ENCODE assay signal across 2 worm cellular contexts in genomic region chrIV:8630243-8630642, ce11.
TF ChIP-seq lines count a peak whose summit lies in the region.

No protein-coding gene starts in this region.

TF ChIP-seq in whole organism, L1 larva, 84 proteins besides CTCF, POLR2A, EP300 and RAD21:
- TF ChIP-seq fkh-8 (tag; optimal IDR thresholded peaks at IDR 0.05; lab: Kevin White, UChicago) (peak; percentile 16), ceh-8 (GFP tag; optimal IDR thresholded peaks at IDR 0.05; lab: Kevin White, UChicago) (peak; percentile 70), C04F5.9 (tag; optimal IDR thresholded peaks at IDR 0.05; lab: Kevin White, UChicago) (no peak), nhr-11 (tag; optimal IDR thresholded peaks at IDR 0.05; lab: Kevin White, UChicago) (peak; percentile 13), fos-1 (tag; optimal IDR thresholded peaks at IDR 0.05; lab: Kevin White, UChicago) (no peak), nhr-71 (tag; optimal IDR thresholded peaks at IDR 0.05; lab: Kevin White, UChicago) (peak; percentile 43), blmp-1 (tag; optimal IDR thresholded peaks at IDR 0.05; lab: Kevin White, UChicago) (no peak), dsc-1 (tag; optimal IDR thresholded peaks at IDR 0.05; lab: Kevin White, UChicago) (peak; percentile 54)
TF ChIP-seq in whole organism, L1 larva: peak in this region for 5.

TF ChIP-seq in whole organism, L4 larva, 104 proteins besides CTCF, POLR2A, EP300 and RAD21:
- TF ChIP-seq Y5F2A.4 (GFP tag; optimal IDR thresholded peaks at IDR 0.05; lab: Kevin White, UChicago) (no peak), hlh-30 (tag; optimal IDR thresholded peaks at IDR 0.05; lab: Kevin White, UChicago; ENCODE audit: insufficient read depth) (peak; percentile 29)

Comparison
In these comparisons a context has a peak if more than half of its experiments do, and no peak if none do; other contexts are left out.
1. Of the 29 proteins assayed by ChIP-seq in both whole organism, L4 larva and whole organism, L1 larva: peak only in whole organism, L4 larva: none; only in whole organism, L1 larva: nhr-11; in both: none; in neither: 28.